Worm (Caenorhabditis elegans): ENCODE measurements around the gene C17B7.3.

DNA sequence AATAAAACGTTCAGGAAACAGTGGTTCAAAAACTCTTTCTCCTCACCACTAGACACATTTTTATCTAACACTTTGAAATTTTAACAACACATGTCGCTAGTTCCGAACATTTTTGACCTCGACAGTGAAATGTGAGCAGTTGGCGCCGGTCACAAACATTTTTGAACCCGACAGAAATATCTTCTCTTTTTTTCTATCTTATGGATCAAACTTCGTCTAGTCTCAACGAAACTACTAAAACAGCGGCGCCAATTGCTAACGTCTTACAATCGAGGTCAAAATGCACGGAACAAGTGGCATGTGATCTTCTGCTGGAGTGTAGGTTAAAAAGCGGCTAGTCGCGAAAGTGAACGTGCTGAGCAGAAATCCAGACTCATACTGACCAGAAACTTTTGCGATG is 1.4 kb downstream of the C17B7.3 start:
- no peak for TF ChIP-seq nhr-10 (tag; optimal IDR thresholded peaks at IDR 0.05)
- no peak for TF ChIP-seq aly-2 (tag; optimal IDR thresholded peaks at IDR 0.05)
- TF ChIP-seq ama-1 (optimal IDR thresholded peaks at IDR 0.05), result no peak

All from whole organism, L2 larva.